Fruit fly (Drosophila melanogaster) whole organism, embryonic: ENCODE data around the gene Zaf1.

ENCODE experiments used
- B-H1 ChIP-seq: fragments of 200-800 bp; sonication (Bioruptor generic); IDR thresholded peaks from 3 replicates; pipeline ENCODE4 v1.3.6; 2022; ENCODE audit warnings: missing biosample characterization, missing genetic modification characterization
- BEAF-32 ChIP-seq: fragments of 200-800 bp; sonication (Bioruptor generic); optimal IDR thresholded peaks from 3 replicates; lab custom pipeline; 2017; ENCODE audit warnings: missing biosample characterization, missing genetic modification characterization, mild to moderate bottlenecking, moderate library complexity, missing genetic modification reagents
- CG10147 ChIP-seq: fragments of 200-800 bp; sonication (Bioruptor generic); optimal IDR thresholded peaks from 2 replicates; lab custom pipeline; 2019; ENCODE audit warnings: missing biosample characterization, mild to moderate bottlenecking, missing genetic modification characterization, moderate library complexity
- CG10267 ChIP-seq: fragments of 200-800 bp; sonication (Bioruptor generic); optimal IDR thresholded peaks from 2 replicates; lab custom pipeline; 2018; ENCODE audit warnings: missing biosample characterization, mild to moderate bottlenecking, missing genetic modification characterization, moderate library complexity
- CG10321 ChIP-seq: fragments of 200-800 bp; sonication (Bioruptor generic); IDR thresholded peaks from 2 replicates; pipeline ENCODE4 v1.3.6; 2022; ENCODE audit warnings: missing biosample characterization, missing genetic modification characterization
- CG11085 ChIP-seq: fragments of 200-800 bp; sonication (Bioruptor generic); IDR thresholded peaks from 2 replicates; pipeline ENCODE4 v1.3.6; 2022; ENCODE audit warnings: missing biosample characterization, missing genetic modification characterization
- CG11723 ChIP-seq: fragments of 200-800 bp; sonication (Bioruptor generic); optimal IDR thresholded peaks from 2 replicates; lab custom pipeline; 2017; ENCODE audit warnings: missing biosample characterization, mild to moderate bottlenecking, missing genetic modification characterization
- CG12104 ChIP-seq: fragments of 200-800 bp; sonication (Bioruptor generic); optimal IDR thresholded peaks from 3 replicates; lab custom pipeline; 2016; ENCODE audit warnings: missing biosample characterization, missing genetic modification characterization
- CG15011 ChIP-seq: fragments of 200-800 bp; sonication (Bioruptor generic); optimal IDR thresholded peaks from 3 replicates; lab custom pipeline; 2018; ENCODE audit warnings: missing biosample characterization, mild to moderate bottlenecking, missing genetic modification characterization
- CG1602 ChIP-seq: fragments of 200-800 bp; sonication (Bioruptor generic); optimal IDR thresholded peaks from 3 replicates; lab custom pipeline; 2016; ENCODE audit warnings: missing biosample characterization, missing genetic modification characterization
- CG2889 ChIP-seq: fragments of 200-800 bp; sonication (Bioruptor generic); IDR thresholded peaks from 3 replicates; pipeline ENCODE4 v1.3.6; 2022; ENCODE audit warnings: missing biosample characterization, missing genetic modification characterization
- CG31224 ChIP-seq: fragments of 200-800 bp; sonication (Bioruptor generic); IDR thresholded peaks from 2 replicates; pipeline ENCODE4 v1.3.6; 2022; ENCODE audit warnings: missing biosample characterization, missing genetic modification characterization
- CG4282 ChIP-seq: fragments of 200-800 bp; sonication (Bioruptor generic); optimal IDR thresholded peaks from 2 replicates; lab custom pipeline; 2016; ENCODE audit warnings: missing biosample characterization, missing genetic modification characterization
- CG4328 ChIP-seq: fragments of 200-800 bp; sonication (Bioruptor generic); optimal IDR thresholded peaks from 3 replicates; lab custom pipeline; 2017; ENCODE audit warnings: missing biosample characterization, missing genetic modification reagents, missing genetic modification characterization
- CG5180 ChIP-seq: fragments of 200-800 bp; sonication (Bioruptor generic); optimal IDR thresholded peaks from 3 replicates; lab custom pipeline; 2017; ENCODE audit warnings: missing biosample characterization, missing genetic modification characterization, mild to moderate bottlenecking, moderate library complexity, missing genetic modification reagents
- CG6254 ChIP-seq: fragments of 200-800 bp; sonication (Bioruptor generic); optimal IDR thresholded peaks from 3 replicates; lab custom pipeline; 2017; ENCODE audit warnings: mild to moderate bottlenecking, missing biosample characterization, missing genetic modification reagents, missing genetic modification characterization
- CG6854 ChIP-seq: fragments of 200-800 bp; sonication (Bioruptor generic); optimal IDR thresholded peaks from 3 replicates; lab custom pipeline; 2017; ENCODE audit warnings: missing biosample characterization, mild to moderate bottlenecking, missing genetic modification characterization
- CG7372 ChIP-seq: fragments of 200-800 bp; sonication (Bioruptor generic); IDR thresholded peaks from 2 replicates; pipeline ENCODE4 v1.3.6; 2022; ENCODE audit warnings: missing biosample characterization, missing genetic modification characterization
- CG9876 ChIP-seq: fragments of 200-800 bp; sonication (Bioruptor generic); optimal IDR thresholded peaks from 2 replicates; lab custom pipeline; 2016; ENCODE audit warnings: missing biosample characterization, missing genetic modification characterization
- CG9932 ChIP-seq: fragments of 200-800 bp; sonication (Bioruptor generic); IDR thresholded peaks from 2 replicates; pipeline ENCODE4 v1.3.6; 2022; ENCODE audit warnings: missing biosample characterization, missing genetic modification characterization
- E2f1 ChIP-seq: fragments of 200-800 bp; sonication (Bioruptor generic); IDR thresholded peaks from 2 replicates; pipeline ENCODE4 v1.3.6; 2022; ENCODE audit warnings: missing biosample characterization, missing genetic modification characterization
- Eip74EF ChIP-seq, 2 experiments: fragments of 200-800 bp in 1 of 2; fragments of >200 bp in 1 of 2; sonication (Bioruptor generic) in 1 of 2; optimal IDR thresholded peaks; 2 replicates each; lab custom pipeline; 2017 to 2019; ENCODE audit warnings: missing biosample characterization in 2 of 2, missing genetic modification characterization in 2 of 2, mild to moderate bottlenecking in 1 of 2, moderate library complexity in 1 of 2
- HmgD ChIP-seq: fragments of 200-800 bp; sonication (Bioruptor generic); optimal IDR thresholded peaks from 3 replicates; lab custom pipeline; 2016; ENCODE audit warnings: missing biosample characterization, missing genetic modification characterization
- Hmr ChIP-seq: fragments of 200-800 bp; sonication (Bioruptor generic); optimal IDR thresholded peaks from 3 replicates; lab custom pipeline; 2017; ENCODE audit warnings: mild to moderate bottlenecking, missing biosample characterization, missing genetic modification reagents, missing genetic modification characterization
- Lpt ChIP-seq: fragments of >200 bp; optimal IDR thresholded peaks from 2 replicates; lab custom pipeline; 2018; ENCODE audit warnings: missing biosample characterization, missing genetic modification characterization
- MTF-1 ChIP-seq: fragments of 200-800 bp; sonication (Bioruptor generic); optimal IDR thresholded peaks from 2 replicates; lab custom pipeline; 2018; ENCODE audit warnings: missing biosample characterization, mild to moderate bottlenecking, missing genetic modification characterization, borderline replicate concordance
- NFAT ChIP-seq: fragments of 200-800 bp; sonication (Bioruptor generic); IDR thresholded peaks from 2 replicates; pipeline ENCODE4 v1.3.6; 2022; ENCODE audit warnings: missing biosample characterization, missing genetic modification characterization
- Spps ChIP-seq: fragments of 200-800 bp; sonication (Bioruptor generic); optimal IDR thresholded peaks from 2 replicates; lab custom pipeline; 2018; ENCODE audit warnings: missing biosample characterization, mild to moderate bottlenecking, missing genetic modification characterization
- al ChIP-seq: fragments of 200-800 bp; sonication (Bioruptor generic); IDR thresholded peaks from 2 replicates; pipeline ENCODE4 v1.3.6; 2022; ENCODE audit warnings: missing biosample characterization, missing genetic modification characterization
- ash1 ChIP-seq: fragments of 200-800 bp; sonication (Bioruptor generic); optimal IDR thresholded peaks from 2 replicates; lab custom pipeline; 2018; ENCODE audit warnings: missing biosample characterization, mild to moderate bottlenecking, missing genetic modification characterization
- corto ChIP-seq: fragments of 200-800 bp; sonication (Bioruptor generic); optimal IDR thresholded peaks from 2 replicates; lab custom pipeline; 2016; ENCODE audit warnings: missing biosample characterization, mild to moderate bottlenecking, missing genetic modification characterization, moderate library complexity
- crc ChIP-seq: fragments of 200-800 bp; sonication (Bioruptor generic); optimal IDR thresholded peaks from 2 replicates; lab custom pipeline; 2016; ENCODE audit warnings: missing biosample characterization, missing genetic modification characterization
- danr ChIP-seq: fragments of 200-800 bp; sonication (Bioruptor generic); IDR thresholded peaks from 2 replicates; pipeline ENCODE4 v1.3.6; 2022; ENCODE audit warnings: missing biosample characterization, missing genetic modification characterization
- dimm ChIP-seq: fragments of 200-800 bp; sonication (Bioruptor generic); IDR thresholded peaks from 2 replicates; pipeline ENCODE4 v1.3.6; 2022; ENCODE audit warnings: missing biosample characterization, missing genetic modification characterization
- dmrt11E ChIP-seq: fragments of 200-800 bp; sonication (Bioruptor generic); optimal IDR thresholded peaks from 3 replicates; lab custom pipeline; 2018; ENCODE audit warnings: missing biosample characterization, mild to moderate bottlenecking, missing genetic modification characterization, moderate library complexity
- fu2 ChIP-seq: fragments of 200-800 bp; sonication (Bioruptor generic); optimal IDR thresholded peaks from 2 replicates; lab custom pipeline; 2016; ENCODE audit warnings: missing biosample characterization, missing genetic modification characterization
- gsb-n ChIP-seq: fragments of 200-800 bp; sonication (Bioruptor generic); optimal IDR thresholded peaks from 3 replicates; lab custom pipeline; 2018; ENCODE audit warnings: missing biosample characterization, mild to moderate bottlenecking, missing genetic modification characterization
- her ChIP-seq: fragments of 200-800 bp; sonication (Bioruptor generic); optimal IDR thresholded peaks from 2 replicates; lab custom pipeline; 2016; ENCODE audit warnings: missing biosample characterization, missing genetic modification characterization
- jumu ChIP-seq: fragments of 200-800 bp; sonication (Bioruptor generic); optimal IDR thresholded peaks from 3 replicates; lab custom pipeline; 2016; ENCODE audit warnings: missing biosample characterization, missing genetic modification characterization
- ken ChIP-seq: fragments of 200-800 bp; sonication (Bioruptor generic); IDR thresholded peaks from 3 replicates; pipeline ENCODE4 v1.3.6; 2022; ENCODE audit warnings: missing biosample characterization, missing genetic modification characterization
- klu ChIP-seq: fragments of 200-800 bp; sonication (Bioruptor generic); IDR thresholded peaks from 2 replicates; pipeline ENCODE4 v1.3.6; 2022; ENCODE audit warnings: missing biosample characterization, missing genetic modification characterization
- kni ChIP-seq: fragments of 200-800 bp; sonication (Bioruptor generic); optimal IDR thresholded peaks from 3 replicates; lab custom pipeline; 2017; ENCODE audit warnings: mild to moderate bottlenecking, missing biosample characterization, missing genetic modification reagents, missing genetic modification characterization
- pfk ChIP-seq: fragments of 200-800 bp; sonication (Bioruptor generic); optimal IDR thresholded peaks from 2 replicates; lab custom pipeline; 2018; ENCODE audit warnings: missing biosample characterization, mild to moderate bottlenecking, missing genetic modification characterization, moderate library complexity
- pho ChIP-seq: fragments of 200-800 bp; sonication (Bioruptor generic); optimal IDR thresholded peaks from 2 replicates; lab custom pipeline; 2016; ENCODE audit warnings: missing biosample characterization, missing genetic modification characterization
- pnt ChIP-seq: fragments of 200-800 bp; sonication (Bioruptor generic); optimal IDR thresholded peaks from 3 replicates; lab custom pipeline; 2016; ENCODE audit warnings: missing biosample characterization, missing genetic modification characterization
- run ChIP-seq: fragments of 200-800 bp; sonication (Bioruptor generic); optimal IDR thresholded peaks from 3 replicates; lab custom pipeline; 2018; ENCODE audit warnings: missing biosample characterization, mild to moderate bottlenecking, missing genetic modification characterization
- sisA ChIP-seq: fragments of 200-800 bp; sonication (Bioruptor generic); IDR thresholded peaks from 2 replicates; pipeline ENCODE4 v1.3.6; 2022; ENCODE audit warnings: missing biosample characterization, missing genetic modification characterization
- slbo ChIP-seq: fragments of 200-800 bp; sonication (Bioruptor generic); IDR thresholded peaks from 2 replicates; pipeline ENCODE4 v1.3.6; 2022; ENCODE audit warnings: missing biosample characterization, missing genetic modification characterization
- stc ChIP-seq: fragments of 200-800 bp; sonication (Bioruptor generic); IDR thresholded peaks from 2 replicates; pipeline ENCODE4 v1.3.6; 2022; ENCODE audit warnings: missing biosample characterization, missing genetic modification characterization
- tgo ChIP-seq: fragments of 200-800 bp; sonication (Bioruptor generic); IDR thresholded peaks from 3 replicates; pipeline ENCODE4 v1.3.6; 2022; ENCODE audit warnings: missing biosample characterization, missing genetic modification characterization
- zen2 ChIP-seq: fragments of 200-800 bp; sonication (Bioruptor generic); IDR thresholded peaks from 3 replicates; pipeline ENCODE4 v1.3.6; 2022; ENCODE audit warnings: missing biosample characterization, missing genetic modification characterization; ENCODE audit not compliant: partially characterized antibody
- zfh1 ChIP-seq: fragments of 200-800 bp; sonication (Bioruptor generic); IDR thresholded peaks from 3 replicates; pipeline ENCODE4 v1.3.6; 2022; ENCODE audit warnings: missing biosample characterization, missing genetic modification characterization

Gene Zaf1

DNA sequence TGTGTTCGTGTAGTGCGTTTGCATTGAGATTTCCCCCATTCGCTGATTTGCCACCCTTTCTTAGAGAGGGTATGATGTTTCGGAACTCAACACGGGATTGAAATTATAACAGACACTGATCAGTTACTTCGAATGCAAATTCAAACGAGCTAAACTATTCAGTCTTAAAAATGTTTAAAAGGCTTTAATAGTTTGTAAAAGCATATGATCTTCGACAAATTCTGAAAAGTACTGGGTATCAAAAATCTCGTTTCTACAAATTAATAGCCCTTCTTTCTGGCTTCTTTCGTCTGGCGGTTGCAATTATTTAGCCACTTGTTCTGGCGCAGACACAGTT lies 43.2 kb downstream of the Zaf1 start (continued):
- TF ChIP-seq CG11085 (GFP tag; lab: Robert Waterston, UW) (no peak), fu2 (GFP tag; lab: Kevin White, UChicago) (peak; percentile 9), klu (GFP tag; lab: Robert Waterston, UW) (no peak), CG6254 (GFP tag; lab: Kevin White, UChicago) (peak; percentile 27), CG15011 (no peak), zen2 (GFP tag; lab: Robert Waterston, UW) (no peak), stc (GFP tag; lab: Robert Waterston, UW) (peak; percentile 87), Spps (peak; percentile 8), NFAT (GFP tag; lab: Robert Waterston, UW) (no peak), ash1 (GFP tag; lab: Kevin White, UChicago) (no peak), CG7372 (GFP tag; lab: Robert Waterston, UW) (0 out of 2 replicates have a peak, but pooled peaks have one; percentile 36), CG9876 (GFP tag; lab: Kevin White, UChicago) (no peak), CG10147 (no peak), gsb-n (tag; lab: Kevin White, UChicago) (no peak), CG12104 (GFP tag; lab: Kevin White, UChicago) (peak; percentile 29), jumu (GFP tag; lab: Kevin White, UChicago) (peak; percentile 47), al (peak; percentile 38; the same call in 1 of the 2 replicates), CG10321 (GFP tag; lab: Robert Waterston, UW) (no peak), dimm (peak; percentile 65), dmrt11E (tag; lab: Kevin White, UChicago) (peak; percentile 21), run (no peak), crc (GFP tag; lab: Kevin White, UChicago) (peak; percentile 23), CG1602 (GFP tag; lab: Kevin White, UChicago) (peak; percentile 26), BEAF-32 (GFP tag; lab: Kevin White, UChicago) (no peak), Hmr (GFP tag; lab: Kevin White, UChicago) (no peak), CG6854 (GFP tag; lab: Kevin White, UChicago) (peak; percentile 27), her (GFP tag; lab: Kevin White, UChicago) (peak; percentile 58), pfk (no peak), E2f1 (GFP tag; lab: Robert Waterston, UW) (peak; percentile 80), danr (GFP tag; lab: Robert Waterston, UW) (peak; percentile 52), B-H1 (GFP tag; lab: Robert Waterston, UW) (peak; percentile 21; the same call in 1 of the 3 replicates), CG4328 (GFP tag; lab: Kevin White, UChicago) (no peak), pho (GFP tag; lab: Kevin White, UChicago) (peak; percentile 20), zfh1 (GFP tag; lab: Robert Waterston, UW) (peak; percentile 75; the same call in 2 of the 3 replicates), CG10267 (peak; percentile 32), tgo (GFP tag; lab: Robert Waterston, UW) (peak; percentile 84), pnt (peak; percentile 50), CG5180 (no peak), CG31224 (peak; percentile 54), kni (GFP tag; lab: Kevin White, UChicago) (no peak), CG9932 (GFP tag; lab: Robert Waterston, UW) (no peak), HmgD (GFP tag; lab: Kevin White, UChicago) (no peak), corto (no peak), MTF-1 (no peak), ken (GFP tag; lab: Robert Waterston, UW) (peak; percentile 74), Eip74EF (GFP tag; optimal IDR thresholded peaks at IDR 0.05; lab: Kevin White, UChicago) (peak in 1 of 2 experiments; percentile 52), CG11723 (no peak), CG2889 (GFP tag; lab: Robert Waterston, UW) (peak; percentile 60; the same call in 1 of the 3 replicates), slbo (GFP tag; lab: Robert Waterston, UW) (peak; percentile 58), CG4282 (no peak), Lpt (GFP tag; lab: Kevin White, UChicago) (no peak), sisA (GFP tag; lab: Robert Waterston, UW) (peak; percentile 69)
